Worm (Caenorhabditis elegans): Measurements from ENCODE around the gene W10C4.1.

ce11 chrIII:178126-178525, 28.8 kb downstream of the W10C4.1 start:
- TF ChIP-seq flt-1 (GFP tag; IDR thresholded peaks at IDR 0.05), result no peak
- no peak for TF ChIP-seq T22C8.4 (GFP tag; IDR thresholded peaks at IDR 0.05)
- no peak for TF ChIP-seq ztf-23 (GFP tag; IDR thresholded peaks at IDR 0.05)
- no peak for TF ChIP-seq med-1 (GFP tag; optimal IDR thresholded peaks at IDR 0.05; ENCODE audit: insufficient read depth)
- no peak for TF ChIP-seq ref-1 (GFP tag; conservative IDR thresholded peaks at IDR 0.05)
- no peak for TF ChIP-seq cog-1 (tag; optimal IDR thresholded peaks at IDR 0.05)
- TF ChIP-seq klf-2 (GFP tag; conservative IDR thresholded peaks at IDR 0.05), result no peak

All from whole organism, midembryonic.